Worm (Caenorhabditis elegans): Measurements from ENCODE around the gene C54C6.5.

- TF ChIP-seq nhr-11 (tag; optimal IDR thresholded peaks at IDR 0.05), result no peak
- no peak for TF ChIP-seq aly-2 (tag; optimal IDR thresholded peaks at IDR 0.05)
- TF ChIP-seq pqm-1 (tag; optimal IDR thresholded peaks at IDR 0.05), result no peak
- TF ChIP-seq nhr-237 (tag; optimal IDR thresholded peaks at IDR 0.05), result no peak
Observed at ce11 chrIII:3528342-3528741, 21.3 kb downstream of the C54C6.5 start, which contains the start of gene rpl-37.

Data from whole organism, L3 larva.